Fruit fly (Drosophila melanogaster): ENCODE data around the gene CG13384.

DNA sequence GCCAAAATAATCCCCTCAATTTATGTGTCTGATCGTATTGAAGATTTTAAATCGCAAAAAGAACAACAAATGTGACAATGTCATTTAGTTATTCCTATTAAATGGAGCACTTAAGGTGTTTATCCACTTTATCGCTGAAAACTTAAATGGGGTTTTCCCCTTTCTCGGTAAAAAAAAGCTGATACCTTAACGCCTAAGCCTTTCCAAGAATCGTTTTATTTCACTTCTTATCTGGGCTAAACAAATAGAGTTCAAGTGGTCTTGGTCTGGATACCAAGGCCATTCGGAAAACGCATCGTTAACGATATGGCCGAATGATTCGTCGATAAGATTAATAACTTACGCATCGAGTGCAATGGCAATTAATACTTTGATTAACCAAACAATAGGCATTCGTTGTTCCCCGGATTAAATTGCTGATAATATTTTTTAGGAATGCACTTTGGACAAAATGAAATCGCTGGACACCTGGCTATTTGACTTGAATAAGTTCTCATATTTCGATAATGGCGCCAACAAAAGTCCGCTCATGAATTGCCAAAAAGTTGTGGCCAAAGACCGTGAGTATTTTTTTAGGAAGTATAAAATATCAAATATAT is 44.4 kb upstream of the CG13384 start:
- TF ChIP-seq psq (optimal IDR thresholded peaks at IDR 0.05) (no peak), usp (GFP tag; optimal IDR thresholded peaks at IDR 0.05) (no peak), Dll (optimal IDR thresholded peaks at IDR 0.05) (no peak)

Data from whole organism.